Worm (Caenorhabditis elegans) whole organism, L2 larva: ENCODE results near the gene C08B11.9.

Experiments
- nhr-11 ChIP-seq: fragments of 150-350 bp; optimal IDR thresholded peaks from 2 replicates; lab custom pipeline; 2014; ENCODE audit warnings: missing biosample characterization, missing genetic modification characterization
- zag-1 ChIP-seq: fragments of 150-350 bp; optimal IDR thresholded peaks from 2 replicates; lab custom pipeline; 2014; ENCODE audit warnings: missing biosample characterization, missing genetic modification characterization

- TF ChIP-seq nhr-11 (tag; lab: Kevin White, UChicago) (no peak), zag-1 (tag; lab: Kevin White, UChicago) (no peak)
Measured at ce11 chrII:8052850-8053249, 14.9 kb upstream of the C08B11.9 start, which contains the start of gene T05H10.4.
